Fruit fly (Drosophila melanogaster) whole organism: ENCODE measurements around the gene pyd.

ENCODE experiments used
- Dll ChIP-seq: fragments of >200 bp; optimal IDR thresholded peaks from 2 replicates; lab custom pipeline; 2017
- EcR ChIP-seq, 2 experiments: fragments of >200 bp; optimal IDR thresholded peaks; 2 replicates each; lab custom pipeline; 2017; ENCODE audit warnings: missing biosample characterization in 2 of 2, missing genetic modification characterization in 2 of 2, missing genetic modification reagents in 2 of 2
- psq ChIP-seq: fragments of >200 bp; optimal IDR thresholded peaks from 2 replicates; lab custom pipeline; 2017
- usp ChIP-seq: fragments of >200 bp; optimal IDR thresholded peaks from 2 replicates; lab custom pipeline; 2017; ENCODE audit warnings: missing biosample characterization, missing genetic modification characterization, mixed read lengths

DNA sequence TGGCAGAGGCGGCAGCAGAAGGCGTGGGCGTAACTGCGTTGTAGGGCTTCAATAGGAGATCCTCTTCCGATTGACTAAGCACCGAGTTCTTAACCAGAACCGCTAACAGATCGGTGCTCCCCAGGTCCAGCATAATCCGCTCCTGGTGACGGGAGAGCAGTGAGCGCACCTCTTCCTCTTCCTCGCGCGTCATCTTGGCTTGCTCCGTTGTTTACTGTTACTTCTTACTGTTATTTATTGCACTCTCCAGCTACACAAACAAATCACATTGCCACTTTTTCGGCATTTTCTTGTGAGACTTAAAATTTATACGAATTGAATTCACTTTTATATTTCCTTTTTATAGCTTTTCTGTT lies 654 bp downstream of the pyd start:
- TF ChIP-seq EcR (GFP tag; optimal IDR thresholded peaks at IDR 0.05; lab: Kevin White, UChicago) (no peak), usp (GFP tag; lab: Kevin White, UChicago) (no peak), psq (lab: Kevin White, UChicago) (no peak), Dll (peak; percentile 49)
